Worm (Caenorhabditis elegans) whole organism, L4 larva: ENCODE measurements around the gene F22H10.2.

Experiments
- F49E8.2 ChIP-seq: sonication (generic microtip); optimal IDR thresholded peaks from 2 replicates; lab custom pipeline; 2016; ENCODE audit warnings: missing compliant biosample characterization, mild to moderate bottlenecking, missing genetic modification characterization, borderline replicate concordance
- T26A8.4 ChIP-seq: fragments of 200-800 bp; sonication (Bioruptor generic); IDR thresholded peaks from 2 replicates; pipeline ENCODE4 v1.3.6; 2022; ENCODE audit warnings: missing genetic modification characterization, missing compliant biosample characterization
- Y105C5A.15 ChIP-seq: fragments of 200-800 bp; sonication (Bioruptor generic); IDR thresholded peaks from 2 replicates; pipeline ENCODE4 v1.3.6; 2022; ENCODE audit warnings: missing genetic modification characterization, missing compliant biosample characterization
- Y48G9A.11 ChIP-seq: fragments of 200-800 bp; sonication (Bioruptor generic); IDR thresholded peaks from 2 replicates; pipeline ENCODE4 v1.3.6; 2022; ENCODE audit warnings: missing genetic modification reagents, missing genetic modification characterization, missing compliant biosample characterization
- ZK337.2 ChIP-seq: fragments of 200-800 bp; sonication (Bioruptor generic); IDR thresholded peaks from 2 replicates; pipeline ENCODE4 v1.3.6; 2022; ENCODE audit warnings: missing genetic modification reagents, missing genetic modification characterization, missing compliant biosample characterization
- ZK546.5 ChIP-seq, 2 experiments: sonication (generic microtip); optimal IDR thresholded peaks; 2 replicates each; lab custom pipeline; 2017; ENCODE audit warnings: missing biosample characterization in 2 of 2, missing genetic modification characterization in 2 of 2
- aha-1 ChIP-seq: fragments of 150-350 bp; peaks from one replicate; lab custom pipeline; 2014; ENCODE audit warnings: missing biosample characterization, missing genetic modification characterization
- ama-1 ChIP-seq: fragments of 150-350 bp; optimal IDR thresholded peaks from 2 replicates; lab custom pipeline; 2014; ENCODE audit warnings: inconsistent platforms, mixed read lengths
- ceh-44 ChIP-seq: fragments of 200-800 bp; sonication (Bioruptor generic); IDR thresholded peaks from 2 replicates; pipeline ENCODE4 v1.3.6; 2022; ENCODE audit warnings: missing genetic modification reagents, missing genetic modification characterization, missing compliant biosample characterization
- ces-1 ChIP-seq: fragments of 150-350 bp; sonication (generic microtip); optimal IDR thresholded peaks from 4 replicates; lab custom pipeline; 2014; ENCODE audit warnings: missing biosample characterization, missing genetic modification reagents, missing genetic modification characterization
- ctbp-1 ChIP-seq: fragments of 200-800 bp; sonication (Bioruptor generic); IDR thresholded peaks from 2 replicates; pipeline ENCODE4 v1.3.6; 2022; ENCODE audit warnings: missing genetic modification reagents, missing genetic modification characterization, missing compliant biosample characterization
- daf-12 ChIP-seq: fragments of 150-350 bp; optimal IDR thresholded peaks from 2 replicates; lab custom pipeline; 2014; ENCODE audit warnings: missing biosample characterization, missing genetic modification reagents, missing genetic modification characterization
- daf-16 ChIP-seq, 3 experiments: sonication (generic microtip); optimal IDR thresholded peaks; 2 replicates each; lab custom pipeline; 2016 to 2017; ENCODE audit warnings: missing genetic modification characterization in 3 of 3, missing genetic modification reagents in 3 of 3, mild to moderate bottlenecking in 2 of 3, missing compliant biosample characterization in 2 of 3, missing biosample characterization in 1 of 3, moderate library complexity in 1 of 3
- egl-27 ChIP-seq: sonication (generic microtip); optimal IDR thresholded peaks from 3 replicates; lab custom pipeline; 2017; ENCODE audit warnings: missing biosample characterization, missing genetic modification reagents, missing genetic modification characterization
- egl-43 ChIP-seq: fragments of 200-800 bp; sonication (Bioruptor generic); IDR thresholded peaks from 2 replicates; pipeline ENCODE4 v1.3.6; 2022; ENCODE audit warnings: missing genetic modification reagents, missing genetic modification characterization, missing compliant biosample characterization
- gei-8 ChIP-seq: fragments of 200-800 bp; sonication (Bioruptor generic); optimal IDR thresholded peaks from 2 replicates; lab custom pipeline; 2018; ENCODE audit warnings: mild to moderate bottlenecking, missing genetic modification characterization, missing compliant biosample characterization
- lin-1 ChIP-seq: fragments of 200-800 bp; sonication (Bioruptor generic); IDR thresholded peaks from 2 replicates; pipeline ENCODE4 v1.3.6; 2022; ENCODE audit warnings: missing genetic modification reagents, missing genetic modification characterization, missing compliant biosample characterization
- lin-13 ChIP-seq: fragments of 150-350 bp; optimal IDR thresholded peaks from 2 replicates; lab custom pipeline; 2014; ENCODE audit warnings: missing biosample characterization, missing genetic modification reagents, missing genetic modification characterization
- lin-39 ChIP-seq: fragments of 150-350 bp; optimal IDR thresholded peaks from 2 replicates; lab custom pipeline; 2014; ENCODE audit warnings: missing biosample characterization, missing genetic modification reagents, missing genetic modification characterization
- lir-3 ChIP-seq: sonication (generic microtip); optimal IDR thresholded peaks from 2 replicates; lab custom pipeline; 2016; ENCODE audit warnings: mild to moderate bottlenecking, missing genetic modification characterization, missing compliant biosample characterization
- madf-5 ChIP-seq, 2 experiments: fragments of 200-800 bp; sonication (Bioruptor generic); IDR thresholded peaks; 2 replicates each; pipeline ENCODE4 v1.3.6; 2022; ENCODE audit warnings: missing compliant biosample characterization in 2 of 2, missing genetic modification characterization in 2 of 2
- mdl-1 ChIP-seq, 2 experiments: fragments of 150-350 bp in 1 of 2; sonication (generic microtip) in 1 of 2; optimal IDR thresholded peaks; 2 replicates each; lab custom pipeline; 2014 to 2017; ENCODE audit warnings: missing biosample characterization in 2 of 2, missing genetic modification characterization in 2 of 2
- mdt-29 ChIP-seq: fragments of 200-800 bp; sonication (Bioruptor generic); IDR thresholded peaks from 2 replicates; pipeline ENCODE4 v1.3.6; 2022; ENCODE audit warnings: missing genetic modification reagents, missing genetic modification characterization, missing compliant biosample characterization
- mes-2 ChIP-seq: sonication (generic microtip); optimal IDR thresholded peaks from 2 replicates; lab custom pipeline; 2016; ENCODE audit warnings: missing genotype, mild to moderate bottlenecking, missing genetic modification characterization, missing compliant biosample characterization; ENCODE audit not compliant: poor library complexity, severe bottlenecking
- mxl-3 ChIP-seq: fragments of 200-800 bp; sonication (Bioruptor generic); optimal IDR thresholded peaks from 2 replicates; lab custom pipeline; 2018; ENCODE audit warnings: mild to moderate bottlenecking, missing genetic modification characterization, missing compliant biosample characterization
- nhr-111 ChIP-seq: fragments of 200-800 bp; sonication (Bioruptor generic); optimal IDR thresholded peaks from 2 replicates; lab custom pipeline; 2018; ENCODE audit warnings: mild to moderate bottlenecking, missing genetic modification characterization, missing compliant biosample characterization
- nhr-6 ChIP-seq: fragments of 150-350 bp; optimal IDR thresholded peaks from 2 replicates; lab custom pipeline; 2014; ENCODE audit warnings: missing biosample characterization, missing genetic modification characterization
- set-16 ChIP-seq: fragments of 200-800 bp; sonication (Bioruptor generic); IDR thresholded peaks from 2 replicates; pipeline ENCODE4 v1.3.6; 2022; ENCODE audit warnings: missing genetic modification reagents, missing genetic modification characterization, missing compliant biosample characterization
- snpc-1.2 ChIP-seq: fragments of 200-800 bp; sonication (Bioruptor generic); IDR thresholded peaks from 2 replicates; pipeline ENCODE4 v1.3.6; 2022; ENCODE audit warnings: missing genetic modification reagents, missing genetic modification characterization, missing compliant biosample characterization
- snpc-4 ChIP-seq: fragments of 150-350 bp; optimal IDR thresholded peaks from 2 replicates; lab custom pipeline; 2014; ENCODE audit warnings: missing biosample characterization, missing genetic modification characterization
- tag-97 ChIP-seq: fragments of 200-800 bp; sonication (Bioruptor generic); IDR thresholded peaks from 2 replicates; pipeline ENCODE4 v1.3.6; 2022; ENCODE audit warnings: missing genetic modification characterization, missing compliant biosample characterization
- unc-39 ChIP-seq: sonication (generic microtip); optimal IDR thresholded peaks from 2 replicates; lab custom pipeline; 2017; ENCODE audit warnings: missing biosample characterization, missing genetic modification characterization
- zfp-2 ChIP-seq: sonication (generic microtip); optimal IDR thresholded peaks from 2 replicates; lab custom pipeline; 2016; ENCODE audit warnings: mild to moderate bottlenecking, missing genetic modification characterization, missing compliant biosample characterization

The F22H10.2 gene

DNA sequence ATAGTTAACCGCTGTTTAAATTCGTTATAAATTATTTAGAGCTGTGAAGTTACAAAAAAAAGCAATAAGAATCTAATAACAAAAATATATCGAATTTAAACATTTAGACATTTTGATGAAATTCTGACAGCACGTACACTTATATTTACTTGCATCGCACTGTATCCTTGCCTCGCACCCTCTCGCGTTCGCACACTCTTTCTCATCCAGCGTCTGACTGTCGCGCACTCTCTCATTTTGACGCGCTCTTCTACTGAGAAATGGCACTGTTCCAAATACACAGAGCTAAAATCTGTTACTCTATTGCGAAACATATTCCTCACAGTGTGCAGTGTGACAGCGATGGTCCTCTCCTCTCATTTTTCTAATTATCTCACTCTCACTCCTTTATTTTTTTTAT, 24.7 kb downstream of the F22H10.2 start (continued):
- TF ChIP-seq mdt-29 (GFP tag; lab: Robert Waterston, UW) (no peak), ceh-44 (GFP tag; lab: Robert Waterston, UW) (no peak), lir-3 (tag; lab: Kevin White, UChicago) (no peak)

DNA sequence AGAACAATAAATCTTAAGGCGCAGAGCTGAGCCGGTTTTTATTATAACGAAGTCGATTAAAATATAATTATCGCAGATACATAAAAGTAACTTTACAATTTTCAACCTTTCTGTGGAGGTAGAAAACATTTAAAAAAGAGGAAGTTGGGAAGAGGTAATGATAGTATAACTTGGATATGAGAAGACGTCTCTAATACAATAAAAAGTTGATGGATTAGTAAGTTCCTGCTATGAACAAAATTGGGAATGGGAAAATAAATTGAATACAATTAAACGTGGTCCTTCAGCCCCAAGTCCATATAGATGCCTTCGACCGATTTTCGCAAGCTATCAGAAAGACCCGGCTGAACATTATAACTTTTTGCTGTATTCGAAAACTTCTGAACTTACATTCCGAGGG, 26.3 kb downstream of the F22H10.2 start:
- no peak for TF ChIP-seq ZK337.2 (GFP tag; lab: Robert Waterston, UW)
- peak; percentile 94 for TF ChIP-seq aha-1 (tag; lab: Kevin White, UChicago)

DNA sequence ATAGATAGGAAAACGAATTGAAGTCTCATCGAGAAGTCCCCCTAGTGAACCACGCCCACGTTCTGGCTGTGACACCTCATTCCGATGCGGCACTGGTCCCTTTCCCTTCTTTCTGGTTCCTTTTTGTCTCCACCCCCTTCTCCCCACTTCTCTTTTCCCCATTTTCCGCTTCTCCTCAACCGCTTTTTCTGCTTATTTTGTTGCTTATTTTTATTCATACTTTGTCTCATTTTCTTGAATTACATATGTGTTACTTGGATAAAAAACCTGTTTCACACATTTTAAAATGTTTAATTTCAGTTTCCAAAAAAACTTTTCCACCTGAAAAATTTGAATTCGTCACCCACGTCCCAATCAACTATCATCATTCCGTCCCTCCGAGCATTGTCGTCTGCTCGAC, 32.0 kb downstream of the F22H10.2 start, which contains the start of gene lgc-53:
lgc-53 (plus strand) TSS at position 301 of the 400 bp plus-strand sequence.
- TF ChIP-seq Y105C5A.15 (no peak), daf-12 (no peak), F49E8.2 (tag; lab: Kevin White, UChicago) (no peak), tag-97 (GFP tag; lab: Robert Waterston, UW) (no peak), T26A8.4 (no peak), mxl-3 (GFP tag; lab: Kevin White, UChicago) (no peak), snpc-4 (tag; lab: Kevin White, UChicago) (no peak), madf-5 (GFP tag; IDR thresholded peaks at IDR 0.05; lab: Robert Waterston, UW) (no peak), unc-39 (no peak), nhr-111 (GFP tag; lab: Kevin White, UChicago) (no peak), gei-8 (GFP tag; lab: Kevin White, UChicago) (no peak), ZK546.5 (tag; optimal IDR thresholded peaks at IDR 0.05; lab: Kevin White, UChicago) (no peak), egl-27 (tag; lab: Kevin White, UChicago) (no peak), mes-2 (no peak), lin-1 (GFP tag; lab: Robert Waterston, UW) (no peak), ama-1 (lab: Kevin White, UChicago) (no peak), zfp-2 (tag; lab: Kevin White, UChicago) (no peak)
- TF ChIP-seq, all 104 proteins: peak for 0

DNA sequence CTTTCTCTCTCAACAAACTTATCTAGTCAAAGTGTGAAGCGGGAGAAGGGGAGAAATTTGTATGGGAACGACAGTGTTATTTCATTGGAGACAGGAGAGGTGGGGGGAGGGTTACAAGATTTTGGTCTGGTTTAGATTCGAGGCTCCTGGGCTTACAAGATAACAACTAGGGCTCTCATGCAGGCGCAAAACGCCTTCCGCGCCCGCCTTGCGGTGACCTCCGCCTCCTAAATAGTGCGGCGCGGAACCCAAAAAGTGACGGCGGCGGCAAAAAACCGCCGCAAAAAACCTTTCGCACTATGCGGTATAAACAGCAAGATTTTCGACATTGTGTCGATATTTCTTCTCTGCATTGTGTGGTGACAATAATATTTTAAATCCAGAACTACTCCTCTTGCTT, 36.6 kb downstream of the F22H10.2 start:
- TF ChIP-seq daf-16 (GFP tag; optimal IDR thresholded peaks at IDR 0.05; lab: Kevin White, UChicago) (no peak), daf-16 (tag; optimal IDR thresholded peaks at IDR 0.05; lab: Kevin White, UChicago) (no peak), set-16 (GFP tag; lab: Robert Waterston, UW) (peak; percentile 59), egl-43 (GFP tag; lab: Robert Waterston, UW) (0 out of 2 replicates have a peak, but pooled peaks have one; percentile 23), Y48G9A.11 (0 out of 2 replicates have a peak, but pooled peaks have one; percentile 41)

DNA sequence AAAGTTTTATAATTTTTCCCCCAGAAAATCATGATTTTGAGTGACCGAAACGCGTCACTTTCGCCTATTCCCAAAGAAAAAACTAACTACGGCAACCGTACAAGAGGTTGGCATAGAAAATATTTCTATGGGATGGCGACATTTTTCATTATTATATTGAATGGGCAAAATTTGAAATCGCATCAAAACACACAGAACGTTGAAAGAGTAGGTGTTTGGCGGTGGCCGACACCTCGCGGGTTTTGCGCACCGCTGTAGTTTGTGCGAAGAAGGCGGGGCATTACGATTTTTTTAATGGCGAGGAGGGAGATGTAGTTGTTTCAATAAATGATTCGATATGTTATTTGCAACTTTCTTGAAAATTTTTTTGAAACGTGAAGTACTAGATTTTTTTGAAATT, 42.6 kb downstream of the F22H10.2 start:
- no peak for TF ChIP-seq nhr-6 (tag; lab: Kevin White, UChicago)
- TF ChIP-seq snpc-1.2 (GFP tag; lab: Robert Waterston, UW), result peak; percentile 69
- TF ChIP-seq aha-1 (tag; lab: Kevin White, UChicago), result peak; percentile 47
- no peak for TF ChIP-seq ctbp-1 (GFP tag; lab: Robert Waterston, UW)
- no peak for TF ChIP-seq mdl-1 (tag; optimal IDR thresholded peaks at IDR 0.05; lab: Kevin White, UChicago)
- TF ChIP-seq lin-39 (tag; lab: Kevin White, UChicago), result no peak
- peak; percentile 36 for TF ChIP-seq lin-13 (GFP tag; lab: Kevin White, UChicago)
- no peak for TF ChIP-seq ces-1 (GFP tag; lab: Kevin White, UChicago)
